Worm (Caenorhabditis elegans): ENCODE measurements around the gene hmg-12.

Gene hmg-12

DNA sequence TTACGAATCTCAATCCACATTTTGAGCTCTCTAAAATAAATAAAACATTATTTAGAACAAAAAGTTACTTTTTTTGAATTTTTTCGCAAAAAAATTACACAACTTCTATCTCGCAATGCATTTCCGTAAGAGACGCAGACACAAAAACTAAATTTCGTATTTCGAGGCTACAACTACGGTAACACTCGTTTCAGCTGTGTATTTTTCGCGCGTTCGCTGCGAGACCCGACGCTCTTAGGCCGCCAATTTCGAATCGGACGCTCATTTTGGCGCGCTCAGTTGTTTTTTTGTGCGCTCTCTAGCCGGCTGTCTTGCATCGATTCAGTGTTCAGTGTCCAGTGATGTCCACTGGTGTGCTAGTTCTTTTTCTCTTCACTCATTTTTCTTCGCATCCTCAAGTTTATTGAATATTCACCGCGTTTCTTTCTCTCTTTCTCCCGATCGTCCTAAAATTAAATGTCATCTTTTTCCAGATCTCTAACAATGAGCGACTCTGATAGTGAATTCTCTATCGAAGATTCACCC is 41.6 kb upstream of the hmg-12 start, which contains the start of the genes npp-3 and top-2:
TSS of gene npp-3 (minus strand) at position 115 of the 525 bp plus-strand sequence.
TSS of gene top-2 (plus strand) at position 475 of the 525 bp plus-strand sequence.
- no peak for TF ChIP-seq B0261.1 (tag; optimal IDR thresholded peaks at IDR 0.05)
- TF ChIP-seq F22D6.2 (tag; optimal IDR thresholded peaks at IDR 0.05) = no peak
- TF ChIP-seq repo-1 (tag; optimal IDR thresholded peaks at IDR 0.05) = peak; percentile 78
- TF ChIP-seq ztf-3 (GFP tag; optimal IDR thresholded peaks at IDR 0.05) = no peak
- TF ChIP-seq mes-4 (tag; optimal IDR thresholded peaks at IDR 0.05) = no peak
- peak; percentile 90 for TF ChIP-seq Y95B8A.8 (GFP tag; IDR thresholded peaks at IDR 0.05)
- TF ChIP-seq Y56A3A.18 (GFP tag; IDR thresholded peaks at IDR 0.05) = 0 out of 2 replicates have a peak, but pooled peaks have one; percentile 37
- TF ChIP-seq attf-5 (GFP tag; optimal IDR thresholded peaks at IDR 0.05) = peak; percentile 97
- peak; percentile 95 for TF ChIP-seq hmg-1.2 (GFP tag; IDR thresholded peaks at IDR 0.05)
- peak; percentile 91 for TF ChIP-seq lir-1 (GFP tag; conservative IDR thresholded peaks at IDR 0.05)
- peak; percentile 95 for TF ChIP-seq athp-1 (tag; optimal IDR thresholded peaks at IDR 0.05)
- peak; percentile 59; the same call in 1 of the 2 replicates for TF ChIP-seq F39B2.1 (GFP tag; IDR thresholded peaks at IDR 0.05)
- no peak for TF ChIP-seq B0035.1 (tag; optimal IDR thresholded peaks at IDR 0.05)
- 0 out of 2 replicates have a peak, but pooled peaks have one; percentile 49 for TF ChIP-seq ztf-6 (GFP tag; IDR thresholded peaks at IDR 0.05)
- TF ChIP-seq let-526 (GFP tag; IDR thresholded peaks at IDR 0.05) = 0 out of 2 replicates have a peak, but pooled peaks have one; percentile 67
- peak; percentile 97 for TF ChIP-seq nfyb-1 (GFP tag; IDR thresholded peaks at IDR 0.05)
- TF ChIP-seq Y79H2A.3 (GFP tag; conservative IDR thresholded peaks at IDR 0.05) = 0 out of 2 replicates have a peak, but pooled peaks have one; percentile 63
- TF ChIP-seq pbrm-1 (GFP tag; IDR thresholded peaks at IDR 0.05) = peak; percentile 90
- TF ChIP-seq zim-3 (tag; optimal IDR thresholded peaks at IDR 0.05) = no peak
- TF ChIP-seq nhr-27 (tag; optimal IDR thresholded peaks at IDR 0.05) = no peak
- no peak for TF ChIP-seq akir-1 (GFP tag; optimal IDR thresholded peaks at IDR 0.05)
- TF ChIP-seq ceh-100 (GFP tag; IDR thresholded peaks at IDR 0.05) = peak; percentile 88
- no peak for TF ChIP-seq sea-2 (GFP tag; IDR thresholded peaks at IDR 0.05)
- TF ChIP-seq dpff-1 (tag; optimal IDR thresholded peaks at IDR 0.05) = no peak
- peak; percentile 17 for TF ChIP-seq rpc-1 (optimal IDR thresholded peaks at IDR 0.05)
- TF ChIP-seq rpc-1 (tag; optimal IDR thresholded peaks at IDR 0.05) = no peak
- TF ChIP-seq rec-8 (tag; optimal IDR thresholded peaks at IDR 0.05) = no peak
- peak; percentile 96 for TF ChIP-seq D2030.7 (GFP tag; IDR thresholded peaks at IDR 0.05)
- peak; percentile 96 for TF ChIP-seq dox-1 (GFP tag; IDR thresholded peaks at IDR 0.05)
- TF ChIP-seq ekl-4 (GFP tag; IDR thresholded peaks at IDR 0.05) = peak; percentile 98
- TF ChIP-seq K11D2.4 (GFP tag; IDR thresholded peaks at IDR 0.05) = peak; percentile 76
- TF ChIP-seq chd-7 (tag; optimal IDR thresholded peaks at IDR 0.05) = peak; percentile 35
- TF ChIP-seq unc-130 (GFP tag; optimal IDR thresholded peaks at IDR 0.05) = peak; percentile 93
- TF ChIP-seq snpc-4 (GFP tag; optimal IDR thresholded peaks at IDR 0.05) = peak; percentile 55
- peak; percentile 52 to 87 (median 81) for TF ChIP-seq snpc-4 (tag; optimal IDR thresholded peaks at IDR 0.05)
- peak; percentile 90 for TF ChIP-seq Y67H2A.10 (GFP tag; conservative IDR thresholded peaks at IDR 0.05)
- TF ChIP-seq atf-7 (tag; optimal IDR thresholded peaks at IDR 0.05) = peak; percentile 32
- peak; percentile 77 for TF ChIP-seq ztf-18 (tag; optimal IDR thresholded peaks at IDR 0.05)
- TF ChIP-seq lsl-1 (GFP tag; optimal IDR thresholded peaks at IDR 0.05) = peak; percentile 99
- peak; percentile 30 for TF ChIP-seq die-1 (tag; optimal IDR thresholded peaks at IDR 0.05)
- peak; percentile 83 for TF ChIP-seq hrde-1 (tag; optimal IDR thresholded peaks at IDR 0.05; ENCODE audit: borderline replicate concordance)
- peak; percentile 90 for TF ChIP-seq hsf-1 (GFP tag; IDR thresholded peaks at IDR 0.05)
- TF ChIP-seq madf-6 (GFP tag; IDR thresholded peaks at IDR 0.05) = peak; percentile 99
- no peak for TF ChIP-seq lin-40 (tag; optimal IDR thresholded peaks at IDR 0.05)
- TF ChIP-seq ccch-3 (GFP tag; optimal IDR thresholded peaks at IDR 0.05) = no peak
- no peak for TF ChIP-seq F57C9.4 (tag; optimal IDR thresholded peaks at IDR 0.05)
- 0 out of 2 replicates have a peak, but pooled peaks have one; percentile 16 for TF ChIP-seq ceh-40 (GFP tag; IDR thresholded peaks at IDR 0.05)
- peak; percentile 39 for TF ChIP-seq snpc-1.1 (tag; optimal IDR thresholded peaks at IDR 0.05; ENCODE audit: insufficient read depth)

Measured in whole organism, young adult.